Worm (Caenorhabditis elegans) whole organism, L4 larva: Measurements from ENCODE around the gene aqp-8.

ENCODE experiments used
- F10B5.3 ChIP-seq: sonication (generic microtip); optimal IDR thresholded peaks from 2 replicates; lab custom pipeline; 2016; ENCODE audit warnings: mild to moderate bottlenecking, missing genetic modification characterization, missing compliant biosample characterization
- F44E2.7 ChIP-seq: fragments of 200-800 bp; sonication (Bioruptor generic); IDR thresholded peaks from 2 replicates; pipeline ENCODE4 v2.1.2; 2022; ENCODE audit warnings: missing genetic modification characterization, missing compliant biosample characterization
- T20F7.1 ChIP-seq: fragments of 200-800 bp; sonication (Bioruptor generic); optimal IDR thresholded peaks from 2 replicates; lab custom pipeline; 2018; ENCODE audit warnings: mild to moderate bottlenecking, missing genetic modification characterization, missing compliant biosample characterization
- T26A8.4 ChIP-seq: fragments of 200-800 bp; sonication (Bioruptor generic); IDR thresholded peaks from 2 replicates; pipeline ENCODE4 v1.3.6; 2022; ENCODE audit warnings: missing genetic modification characterization, missing compliant biosample characterization
- Y75B8A.6 ChIP-seq: fragments of 200-800 bp; sonication (Bioruptor generic); IDR thresholded peaks from 2 replicates; pipeline ENCODE4 v1.3.6; 2022; ENCODE audit warnings: missing genetic modification reagents, missing genetic modification characterization, missing compliant biosample characterization
- ZK337.2 ChIP-seq: fragments of 200-800 bp; sonication (Bioruptor generic); IDR thresholded peaks from 2 replicates; pipeline ENCODE4 v1.3.6; 2022; ENCODE audit warnings: missing genetic modification reagents, missing genetic modification characterization, missing compliant biosample characterization
- aha-1 ChIP-seq: fragments of 150-350 bp; peaks from one replicate; lab custom pipeline; 2014; ENCODE audit warnings: missing biosample characterization, missing genetic modification characterization
- ceh-20 ChIP-seq: fragments of 200-800 bp; sonication (Bioruptor generic); IDR thresholded peaks from 2 replicates; pipeline ENCODE4 v1.3.6; 2022; ENCODE audit warnings: missing genetic modification reagents, missing genetic modification characterization, missing compliant biosample characterization
- ceh-32 ChIP-seq: sonication (generic microtip); optimal IDR thresholded peaks from 2 replicates; lab custom pipeline; 2016; ENCODE audit warnings: mild to moderate bottlenecking, missing genetic modification characterization, missing compliant biosample characterization; ENCODE audit not compliant: poor library complexity
- ceh-62 ChIP-seq: sonication (generic microtip); optimal IDR thresholded peaks from 2 replicates; lab custom pipeline; 2017; ENCODE audit warnings: missing biosample characterization, missing genetic modification characterization
- cey-2 ChIP-seq: sonication (generic microtip); optimal IDR thresholded peaks from 3 replicates; lab custom pipeline; 2017; ENCODE audit warnings: missing genetic modification characterization, mild to moderate bottlenecking, missing compliant biosample characterization, antibody characterized with exemption, borderline replicate concordance; ENCODE audit not compliant: insufficient read depth
- daf-16 ChIP-seq, 3 experiments: sonication (generic microtip); optimal IDR thresholded peaks; 2 replicates each; lab custom pipeline; 2016 to 2017; ENCODE audit warnings: missing genetic modification characterization in 3 of 3, missing genetic modification reagents in 3 of 3, mild to moderate bottlenecking in 2 of 3, missing compliant biosample characterization in 2 of 3, missing biosample characterization in 1 of 3, moderate library complexity in 1 of 3
- dmd-6 ChIP-seq: fragments of 200-800 bp; sonication (Bioruptor generic); IDR thresholded peaks from 2 replicates; pipeline ENCODE4 v1.3.6; 2022; ENCODE audit warnings: missing genetic modification reagents, missing genetic modification characterization, missing compliant biosample characterization
- dmd-9 ChIP-seq: fragments of 200-800 bp; sonication (Bioruptor generic); IDR thresholded peaks from 2 replicates; pipeline ENCODE4 v1.3.6; 2022; ENCODE audit warnings: missing genetic modification reagents, missing genetic modification characterization, missing compliant biosample characterization
- dpl-1 ChIP-seq: fragments of 150-350 bp; optimal IDR thresholded peaks from 2 replicates; lab custom pipeline; 2014; ENCODE audit warnings: missing biosample characterization, missing genetic modification reagents, missing genetic modification characterization
- duxl-1 ChIP-seq: sonication (generic microtip); optimal IDR thresholded peaks from 2 replicates; lab custom pipeline; 2016; ENCODE audit warnings: mild to moderate bottlenecking, missing genetic modification characterization, moderate library complexity, missing compliant biosample characterization; ENCODE audit not compliant: poor library complexity
- dve-1 ChIP-seq: sonication (generic microtip); optimal IDR thresholded peaks from 2 replicates; lab custom pipeline; 2017; ENCODE audit warnings: antibody characterized with exemption, mild to moderate bottlenecking, missing genetic modification characterization, missing compliant biosample characterization; ENCODE audit not compliant: insufficient read depth
- egl-27 ChIP-seq: sonication (generic microtip); optimal IDR thresholded peaks from 3 replicates; lab custom pipeline; 2017; ENCODE audit warnings: missing biosample characterization, missing genetic modification reagents, missing genetic modification characterization
- fos-1 ChIP-seq: fragments of 150-350 bp; optimal IDR thresholded peaks from 2 replicates; lab custom pipeline; 2014; ENCODE audit warnings: missing biosample characterization, missing genetic modification characterization
- hlh-30 ChIP-seq: sonication (generic microtip); optimal IDR thresholded peaks from 2 replicates; lab custom pipeline; 2017; ENCODE audit warnings: antibody characterized with exemption, mild to moderate bottlenecking, missing genetic modification characterization, missing compliant biosample characterization; ENCODE audit not compliant: insufficient read depth
- hmg-1.1 ChIP-seq: fragments of 200-800 bp; sonication (Bioruptor generic); IDR thresholded peaks from 2 replicates; pipeline ENCODE4 v1.3.6; 2022; ENCODE audit warnings: missing genetic modification reagents, missing genetic modification characterization, missing compliant biosample characterization
- lim-7 ChIP-seq: fragments of 200-800 bp; sonication (Bioruptor generic); IDR thresholded peaks from 2 replicates; pipeline ENCODE4 v1.3.6; 2022; ENCODE audit warnings: missing genetic modification characterization, missing compliant biosample characterization
- lin-1 ChIP-seq: fragments of 200-800 bp; sonication (Bioruptor generic); IDR thresholded peaks from 2 replicates; pipeline ENCODE4 v1.3.6; 2022; ENCODE audit warnings: missing genetic modification reagents, missing genetic modification characterization, missing compliant biosample characterization
- lin-13 ChIP-seq: fragments of 150-350 bp; optimal IDR thresholded peaks from 2 replicates; lab custom pipeline; 2014; ENCODE audit warnings: missing biosample characterization, missing genetic modification reagents, missing genetic modification characterization
- lin-29 ChIP-seq: fragments of 200-800 bp; sonication (Bioruptor generic); IDR thresholded peaks from 2 replicates; pipeline ENCODE4 v1.3.6; 2022; ENCODE audit warnings: missing genetic modification reagents, missing genetic modification characterization, missing compliant biosample characterization
- lin-38 ChIP-seq: fragments of 200-800 bp; sonication (Bioruptor generic); IDR thresholded peaks from 2 replicates; pipeline ENCODE4 v1.3.6; 2022; ENCODE audit warnings: missing genetic modification reagents, missing genetic modification characterization, missing compliant biosample characterization
- lin-39 ChIP-seq: fragments of 150-350 bp; optimal IDR thresholded peaks from 2 replicates; lab custom pipeline; 2014; ENCODE audit warnings: missing biosample characterization, missing genetic modification reagents, missing genetic modification characterization
- lsy-2 ChIP-seq, 2 experiments: fragments of 150-350 bp in 1 of 2; sonication (generic microtip) in 1 of 2; optimal IDR thresholded peaks; 2 replicates each; lab custom pipeline; 2014 to 2017; ENCODE audit warnings: missing biosample characterization in 2 of 2, missing genetic modification characterization in 2 of 2
- madf-9 ChIP-seq: fragments of 200-800 bp; sonication (Bioruptor generic); conservative IDR thresholded peaks from 2 replicates; pipeline ENCODE4 v1.3.6; 2022; ENCODE audit warnings: missing genetic modification reagents, missing genetic modification characterization, missing compliant biosample characterization
- mdl-1 ChIP-seq, 2 experiments: fragments of 150-350 bp in 1 of 2; sonication (generic microtip) in 1 of 2; optimal IDR thresholded peaks; 2 replicates each; lab custom pipeline; 2014 to 2017; ENCODE audit warnings: missing biosample characterization in 2 of 2, missing genetic modification characterization in 2 of 2
- mep-1 ChIP-seq: fragments of 150-350 bp; sonication (generic microtip); optimal IDR thresholded peaks from 3 replicates; lab custom pipeline; 2014; ENCODE audit warnings: missing biosample characterization, missing genetic modification characterization
- mxl-3 ChIP-seq: fragments of 200-800 bp; sonication (Bioruptor generic); optimal IDR thresholded peaks from 2 replicates; lab custom pipeline; 2018; ENCODE audit warnings: mild to moderate bottlenecking, missing genetic modification characterization, missing compliant biosample characterization
- nhr-10 ChIP-seq: fragments of 150-350 bp; optimal IDR thresholded peaks from 2 replicates; lab custom pipeline; 2014; ENCODE audit warnings: missing biosample characterization, missing genetic modification characterization
- nhr-102 ChIP-seq: sonication (generic microtip); optimal IDR thresholded peaks from 2 replicates; lab custom pipeline; 2016; ENCODE audit warnings: mild to moderate bottlenecking, missing genetic modification characterization, moderate library complexity, missing compliant biosample characterization
- nhr-11 ChIP-seq: fragments of 150-350 bp; optimal IDR thresholded peaks from 2 replicates; lab custom pipeline; 2014; ENCODE audit warnings: missing biosample characterization, missing genetic modification characterization
- nhr-25 ChIP-seq: sonication (generic microtip); optimal IDR thresholded peaks from 2 replicates; lab custom pipeline; 2017; ENCODE audit warnings: missing genetic modification characterization, mild to moderate bottlenecking, missing compliant biosample characterization, antibody characterized with exemption, moderate library complexity, borderline replicate concordance; ENCODE audit not compliant: insufficient read depth
- nhr-77 ChIP-seq: fragments of 150-350 bp; optimal IDR thresholded peaks from 2 replicates; lab custom pipeline; 2014; ENCODE audit warnings: missing biosample characterization, missing genetic modification characterization
- pqm-1 ChIP-seq: sonication (generic microtip); optimal IDR thresholded peaks from 2 replicates; lab custom pipeline; 2017; ENCODE audit warnings: missing biosample characterization, missing genetic modification characterization
- rbr-2 ChIP-seq: sonication (generic microtip); optimal IDR thresholded peaks from 2 replicates; lab custom pipeline; 2016; ENCODE audit warnings: missing genotype, missing genetic modification characterization, missing compliant biosample characterization
- sdz-12 ChIP-seq: fragments of 200-800 bp; sonication (Bioruptor generic); optimal IDR thresholded peaks from 2 replicates; lab custom pipeline; 2018; ENCODE audit warnings: mild to moderate bottlenecking, missing genetic modification characterization, missing compliant biosample characterization
- set-16 ChIP-seq: fragments of 200-800 bp; sonication (Bioruptor generic); IDR thresholded peaks from 2 replicates; pipeline ENCODE4 v1.3.6; 2022; ENCODE audit warnings: missing genetic modification reagents, missing genetic modification characterization, missing compliant biosample characterization
- snpc-1.2 ChIP-seq: fragments of 200-800 bp; sonication (Bioruptor generic); IDR thresholded peaks from 2 replicates; pipeline ENCODE4 v1.3.6; 2022; ENCODE audit warnings: missing genetic modification reagents, missing genetic modification characterization, missing compliant biosample characterization
- unc-130 ChIP-seq: sonication (generic microtip); optimal IDR thresholded peaks from 2 replicates; lab custom pipeline; 2016; ENCODE audit warnings: missing genetic modification reagents, missing genetic modification characterization, missing compliant biosample characterization
- vab-7 ChIP-seq: fragments of 200-800 bp; sonication (Bioruptor generic); IDR thresholded peaks from 2 replicates; pipeline ENCODE4 v1.3.6; 2022; ENCODE audit warnings: missing genetic modification reagents, missing genetic modification characterization, missing compliant biosample characterization
- zfp-3 ChIP-seq: fragments of 200-800 bp; sonication (Bioruptor generic); conservative IDR thresholded peaks from 2 replicates; pipeline ENCODE4 v1.3.6; 2022; ENCODE audit warnings: missing genetic modification reagents, missing genetic modification characterization, missing compliant biosample characterization
- ztf-7 ChIP-seq: fragments of 150-350 bp; optimal IDR thresholded peaks from 2 replicates; lab custom pipeline; 2014; ENCODE audit warnings: missing biosample characterization, missing genetic modification characterization

Gene aqp-8

ce11 chrX:4711698-4712329, 7.0 kb upstream of the aqp-8 start, which contains the start of the genes dnj-14 and glit-1 (continued):
- TF ChIP-seq F10B5.3 (tag; lab: Kevin White, UChicago) (peak; percentile 29), T26A8.4 (GFP tag; lab: Robert Waterston, UW) (peak; percentile 82), mxl-3 (GFP tag; lab: Kevin White, UChicago) (peak; percentile 88), nhr-11 (tag; lab: Kevin White, UChicago) (peak; percentile 88), egl-27 (tag; lab: Kevin White, UChicago) (no peak), lin-13 (GFP tag; lab: Kevin White, UChicago) (peak; percentile 87), snpc-1.2 (GFP tag; lab: Robert Waterston, UW) (no peak), T20F7.1 (peak; percentile 76), nhr-77 (tag; lab: Kevin White, UChicago) (peak; percentile 95), ceh-20 (GFP tag; lab: Robert Waterston, UW) (peak; percentile 69), nhr-25 (tag; lab: Kevin White, UChicago) (peak; percentile 80), dmd-9 (GFP tag; lab: Robert Waterston, UW) (peak; percentile 57; the same call in 1 of the 2 replicates), cey-2 (no peak), zfp-3 (no peak), dve-1 (tag; lab: Kevin White, UChicago) (peak; percentile 92), lim-7 (GFP tag; lab: Robert Waterston, UW) (0 out of 2 replicates have a peak, but pooled peaks have one; percentile 11), Y75B8A.6 (GFP tag; lab: Robert Waterston, UW) (no peak), lsy-2 (tag; optimal IDR thresholded peaks at IDR 0.05; lab: Kevin White, UChicago) (peak; percentile 95 to 98), mdl-1 (tag; optimal IDR thresholded peaks at IDR 0.05; lab: Kevin White, UChicago) (peak; percentile 21 to 91), set-16 (peak; percentile 57; the same call in 1 of the 2 replicates), ceh-62 (tag; lab: Kevin White, UChicago) (no peak), ZK337.2 (GFP tag; lab: Robert Waterston, UW) (no peak), sdz-12 (no peak), duxl-1 (tag; lab: Kevin White, UChicago) (peak; percentile 80), lin-29 (GFP tag; lab: Robert Waterston, UW) (no peak), ceh-32 (tag; lab: Kevin White, UChicago) (no peak), F44E2.7 (GFP tag; lab: Robert Waterston, UW) (no peak), nhr-10 (tag; lab: Kevin White, UChicago) (peak; percentile 50), ztf-7 (tag; lab: Kevin White, UChicago) (peak; percentile 67), fos-1 (tag; lab: Kevin White, UChicago) (no peak), lin-1 (GFP tag; lab: Robert Waterston, UW) (peak; percentile 62), daf-16 (GFP tag; optimal IDR thresholded peaks at IDR 0.05; lab: Kevin White, UChicago) (peak; percentile 33 to 46), daf-16 (tag; optimal IDR thresholded peaks at IDR 0.05; lab: Kevin White, UChicago) (peak; percentile 96)
- TF ChIP-seq, all 104 proteins: peak for 58

- TF ChIP-seq nhr-102 (tag; lab: Kevin White, UChicago): peak; percentile 28
- peak; percentile 83 for TF ChIP-seq dmd-6 (GFP tag; lab: Robert Waterston, UW)
- peak in 1 of 2 experiments; percentile 73 for TF ChIP-seq lsy-2 (tag; optimal IDR thresholded peaks at IDR 0.05; lab: Kevin White, UChicago)
- TF ChIP-seq aha-1 (tag; lab: Kevin White, UChicago): peak; percentile 69
- TF ChIP-seq dve-1 (tag; lab: Kevin White, UChicago): peak; percentile 83
- TF ChIP-seq lin-39 (tag; lab: Kevin White, UChicago): no peak
- 0 out of 2 replicates have a peak, but pooled peaks have one; percentile 35 for TF ChIP-seq hmg-1.1 (GFP tag; lab: Robert Waterston, UW)
- peak; percentile 43 for TF ChIP-seq hlh-30 (tag; lab: Kevin White, UChicago)
- TF ChIP-seq pqm-1 (tag; lab: Kevin White, UChicago): peak; percentile 84
- peak; percentile 24 for TF ChIP-seq rbr-2 (tag; lab: Kevin White, UChicago)
- TF ChIP-seq F44E2.7 (GFP tag; lab: Robert Waterston, UW): no peak
- no peak for TF ChIP-seq nhr-11 (tag; lab: Kevin White, UChicago)
- peak; percentile 58 for TF ChIP-seq mxl-3 (GFP tag; lab: Kevin White, UChicago)
- TF ChIP-seq lin-38: 0 out of 2 replicates have a peak, but pooled peaks have one; percentile 14
- TF ChIP-seq dpl-1 (GFP tag; lab: Kevin White, UChicago): peak; percentile 37
- no peak for TF ChIP-seq daf-16 (GFP tag; optimal IDR thresholded peaks at IDR 0.05; lab: Kevin White, UChicago)
- peak; percentile 64 for TF ChIP-seq daf-16 (tag; optimal IDR thresholded peaks at IDR 0.05; lab: Kevin White, UChicago)
- no peak for TF ChIP-seq unc-130
- peak; percentile 30; the same call in 1 of the 2 replicates for TF ChIP-seq T26A8.4 (GFP tag; lab: Robert Waterston, UW)
- no peak for TF ChIP-seq vab-7 (GFP tag; lab: Robert Waterston, UW)
- peak; percentile 67 for TF ChIP-seq mep-1 (tag; lab: Kevin White, UChicago)
- 0 out of 2 replicates have a peak, but pooled peaks have one; percentile 12 for TF ChIP-seq madf-9 (GFP tag; lab: Robert Waterston, UW)
These were observed 2.0 kb upstream of the aqp-8 start, which contains the start of gene dhhc-10 for ce11 chrX:4706755-4707226. Gene dhhc-10 (plus strand): TSS chrX:4707176.
